Worm (Caenorhabditis elegans) whole organism, L4 larva: ENCODE data around the gene T18D3.9.

ENCODE experiments used
- ZK546.5 ChIP-seq, 2 experiments: sonication (generic microtip); optimal IDR thresholded peaks; 2 replicates each; lab custom pipeline; 2017; ENCODE audit warnings: missing biosample characterization in 2 of 2, missing genetic modification characterization in 2 of 2
- ceh-32 ChIP-seq: sonication (generic microtip); optimal IDR thresholded peaks from 2 replicates; lab custom pipeline; 2016; ENCODE audit warnings: mild to moderate bottlenecking, missing genetic modification characterization, missing compliant biosample characterization; ENCODE audit not compliant: poor library complexity
- ctbp-1 ChIP-seq: fragments of 200-800 bp; sonication (Bioruptor generic); IDR thresholded peaks from 2 replicates; pipeline ENCODE4 v1.3.6; 2022; ENCODE audit warnings: missing genetic modification reagents, missing genetic modification characterization, missing compliant biosample characterization
- fkh-10 ChIP-seq: fragments of 150-350 bp; optimal IDR thresholded peaks from 2 replicates; lab custom pipeline; 2014; ENCODE audit warnings: missing biosample characterization, missing genetic modification reagents, missing genetic modification characterization
- jun-1 ChIP-seq: fragments of 150-350 bp; optimal IDR thresholded peaks from 2 replicates; lab custom pipeline; 2014; ENCODE audit warnings: missing biosample characterization, missing genetic modification reagents, missing genetic modification characterization
- lsy-2 ChIP-seq, 2 experiments: fragments of 150-350 bp in 1 of 2; sonication (generic microtip) in 1 of 2; optimal IDR thresholded peaks; 2 replicates each; lab custom pipeline; 2014 to 2017; ENCODE audit warnings: missing biosample characterization in 2 of 2, missing genetic modification characterization in 2 of 2
- nhr-77 ChIP-seq: fragments of 150-350 bp; optimal IDR thresholded peaks from 2 replicates; lab custom pipeline; 2014; ENCODE audit warnings: missing biosample characterization, missing genetic modification characterization
- unc-130 ChIP-seq: sonication (generic microtip); optimal IDR thresholded peaks from 2 replicates; lab custom pipeline; 2016; ENCODE audit warnings: missing genetic modification reagents, missing genetic modification characterization, missing compliant biosample characterization

DNA sequence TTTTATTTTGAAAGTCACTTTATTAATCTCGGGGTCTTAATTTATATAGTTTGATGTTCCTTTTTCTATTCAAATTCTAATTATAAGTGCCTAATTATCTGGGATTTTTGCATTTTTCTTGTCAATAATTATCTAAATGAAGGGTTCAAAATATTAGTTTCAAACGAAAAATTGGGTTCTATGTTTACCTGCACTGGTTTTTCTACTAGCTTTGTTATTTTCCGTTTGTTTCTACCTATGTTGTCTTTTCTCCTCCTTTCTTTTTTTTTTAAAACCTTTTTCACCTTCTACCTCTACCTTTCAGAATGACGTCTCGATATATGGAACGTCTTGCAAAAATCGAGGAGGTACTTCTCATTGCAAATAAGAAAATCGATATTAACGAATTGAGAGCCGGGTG, 30.5 kb upstream of the T18D3.9 start, which contains the start of gene tbc-13:
- TF ChIP-seq ZK546.5 (tag; optimal IDR thresholded peaks at IDR 0.05; lab: Kevin White, UChicago) (no peak), ctbp-1 (GFP tag; lab: Robert Waterston, UW) (no peak), jun-1 (no peak), lsy-2 (tag; optimal IDR thresholded peaks at IDR 0.05; lab: Kevin White, UChicago) (no peak), fkh-10 (no peak), nhr-77 (tag; lab: Kevin White, UChicago) (no peak), unc-130 (no peak), ceh-32 (no peak)
